Worm (Caenorhabditis elegans) whole organism, late embryonic: ENCODE measurements around the gene F34H10.4.

Experiments
- C08G9.2 ChIP-seq: sonication (generic microtip); optimal IDR thresholded peaks from 2 replicates; lab custom pipeline; 2016; ENCODE audit warnings: mild to moderate bottlenecking, missing genetic modification characterization, moderate library complexity, missing compliant biosample characterization
- C38D4.7 ChIP-seq: fragments of 200-800 bp; sonication (Bioruptor generic); optimal IDR thresholded peaks from 2 replicates; lab custom pipeline; 2018; ENCODE audit warnings: mild to moderate bottlenecking, missing genetic modification characterization, moderate library complexity, missing compliant biosample characterization
- K02D7.2 ChIP-seq: sonication (generic microtip); optimal IDR thresholded peaks from 2 replicates; lab custom pipeline; 2017; ENCODE audit warnings: mild to moderate bottlenecking, missing genetic modification characterization, missing compliant biosample characterization
- T23F11.4 ChIP-seq: fragments of 200-800 bp; sonication (Bioruptor generic); optimal IDR thresholded peaks from 2 replicates; lab custom pipeline; 2018; ENCODE audit warnings: mild to moderate bottlenecking, missing genetic modification characterization, missing compliant biosample characterization
- Y22D7AL.16 ChIP-seq: sonication (generic microtip); optimal IDR thresholded peaks from 2 replicates; lab custom pipeline; 2016; ENCODE audit warnings: missing genetic modification characterization, missing compliant biosample characterization
- ama-1 ChIP-seq: fragments of 150-350 bp; optimal IDR thresholded peaks from 2 replicates; lab custom pipeline; 2014
- ceh-14 ChIP-seq: sonication (generic microtip); optimal IDR thresholded peaks from 2 replicates; lab custom pipeline; 2016; ENCODE audit warnings: missing genotype, missing genetic modification characterization, missing compliant biosample characterization
- ceh-19 ChIP-seq: fragments of 200-800 bp; sonication (Bioruptor generic); optimal IDR thresholded peaks from 2 replicates; lab custom pipeline; 2018; ENCODE audit warnings: mild to moderate bottlenecking, missing genetic modification characterization, missing compliant biosample characterization
- ceh-24 ChIP-seq: sonication (generic microtip); optimal IDR thresholded peaks from 2 replicates; lab custom pipeline; 2016; ENCODE audit warnings: mild to moderate bottlenecking, missing genetic modification characterization, missing compliant biosample characterization
- ceh-30 ChIP-seq: fragments of 150-350 bp; optimal IDR thresholded peaks from 2 replicates; lab custom pipeline; 2014; ENCODE audit warnings: missing biosample characterization, missing genetic modification characterization
- ceh-31 ChIP-seq: sonication (generic microtip); optimal IDR thresholded peaks from 2 replicates; lab custom pipeline; 2016; ENCODE audit warnings: missing genetic modification characterization, missing compliant biosample characterization
- ceh-34 ChIP-seq: sonication (generic microtip); optimal IDR thresholded peaks from 2 replicates; lab custom pipeline; 2016; ENCODE audit warnings: mild to moderate bottlenecking, missing genetic modification characterization, missing compliant biosample characterization
- ceh-45 ChIP-seq: fragments of 200-800 bp; sonication (Bioruptor generic); IDR thresholded peaks from 2 replicates; pipeline ENCODE4 v1.3.6; 2022; ENCODE audit warnings: missing genetic modification reagents, missing genetic modification characterization, missing compliant biosample characterization
- ceh-48 ChIP-seq: sonication (generic microtip); optimal IDR thresholded peaks from 2 replicates; lab custom pipeline; 2016; ENCODE audit warnings: missing genetic modification characterization, inconsistent platforms, missing compliant biosample characterization
- ceh-6 ChIP-seq: fragments of 200-800 bp; sonication (Bioruptor generic); optimal IDR thresholded peaks from 2 replicates; lab custom pipeline; 2018; ENCODE audit warnings: mild to moderate bottlenecking, missing genetic modification characterization, missing compliant biosample characterization
- ceh-9 ChIP-seq: sonication (generic microtip); optimal IDR thresholded peaks from 2 replicates; lab custom pipeline; 2016; ENCODE audit warnings: mild to moderate bottlenecking, missing genetic modification characterization, inconsistent platforms, missing compliant biosample characterization
- che-1 ChIP-seq: sonication (generic microtip); optimal IDR thresholded peaks from 2 replicates; lab custom pipeline; 2016; ENCODE audit warnings: mild to moderate bottlenecking, missing genetic modification characterization, missing compliant biosample characterization
- dmd-4 ChIP-seq: sonication (generic microtip); optimal IDR thresholded peaks from 2 replicates; lab custom pipeline; 2016; ENCODE audit warnings: borderline replicate concordance, missing genetic modification characterization, missing compliant biosample characterization
- dve-1 ChIP-seq: sonication (generic microtip); optimal IDR thresholded peaks from 2 replicates; lab custom pipeline; 2017; ENCODE audit warnings: antibody characterized with exemption, mild to moderate bottlenecking, missing genetic modification characterization, missing compliant biosample characterization
- elt-2 ChIP-seq: sonication (generic microtip); optimal IDR thresholded peaks from 2 replicates; lab custom pipeline; 2016; ENCODE audit warnings: missing genetic modification reagents, missing genetic modification characterization, missing compliant biosample characterization
- eyg-1 ChIP-seq: sonication (generic microtip); optimal IDR thresholded peaks from 2 replicates; lab custom pipeline; 2016; ENCODE audit warnings: missing genotype, missing genetic modification characterization, missing compliant biosample characterization
- gmeb-2 ChIP-seq: sonication (generic microtip); optimal IDR thresholded peaks from 2 replicates; lab custom pipeline; 2016; ENCODE audit warnings: missing genetic modification characterization, inconsistent platforms, missing compliant biosample characterization
- hlh-15 ChIP-seq: sonication (generic microtip); optimal IDR thresholded peaks from 2 replicates; lab custom pipeline; 2016; ENCODE audit warnings: missing genetic modification characterization, missing compliant biosample characterization
- hlh-30 ChIP-seq: sonication (generic microtip); optimal IDR thresholded peaks from 2 replicates; lab custom pipeline; 2017; ENCODE audit warnings: antibody characterized with exemption, missing genetic modification characterization, missing compliant biosample characterization; ENCODE audit not compliant: insufficient read depth
- hlh-6 ChIP-seq: sonication (generic microtip); optimal IDR thresholded peaks from 2 replicates; lab custom pipeline; 2016; ENCODE audit warnings: missing genotype, missing genetic modification characterization, missing compliant biosample characterization
- lin-11 ChIP-seq: fragments of 200-800 bp; sonication (Bioruptor generic); optimal IDR thresholded peaks from 2 replicates; lab custom pipeline; 2018; ENCODE audit warnings: mild to moderate bottlenecking, missing genetic modification characterization, missing compliant biosample characterization
- madf-2 ChIP-seq: sonication (generic microtip); optimal IDR thresholded peaks from 2 replicates; lab custom pipeline; 2017; ENCODE audit warnings: missing genetic modification characterization, missing compliant biosample characterization
- nfya-1 ChIP-seq: sonication (generic microtip); optimal IDR thresholded peaks from 2 replicates; lab custom pipeline; 2017; ENCODE audit warnings: missing genetic modification characterization, mild to moderate bottlenecking, missing compliant biosample characterization, antibody characterized with exemption, moderate library complexity
- nhr-232 ChIP-seq: sonication (generic microtip); optimal IDR thresholded peaks from 2 replicates; lab custom pipeline; 2016; ENCODE audit warnings: missing genetic modification characterization, missing compliant biosample characterization
- pag-3 ChIP-seq: sonication (generic microtip); optimal IDR thresholded peaks from 2 replicates; lab custom pipeline; 2016; ENCODE audit warnings: missing compliant biosample characterization, missing genetic modification characterization, borderline replicate concordance
- pat-9 ChIP-seq: fragments of 200-800 bp; sonication (Bioruptor generic); optimal IDR thresholded peaks from 2 replicates; lab custom pipeline; 2018; ENCODE audit warnings: mild to moderate bottlenecking, missing genetic modification characterization, moderate library complexity, missing compliant biosample characterization
- pax-1 ChIP-seq: fragments of 150-350 bp; optimal IDR thresholded peaks from 2 replicates; lab custom pipeline; 2014; ENCODE audit warnings: missing biosample characterization, missing genetic modification characterization
- pha-2 ChIP-seq: sonication (generic microtip); optimal IDR thresholded peaks from 2 replicates; lab custom pipeline; 2017; ENCODE audit warnings: mild to moderate bottlenecking, missing genetic modification characterization, missing compliant biosample characterization
- rnt-1 ChIP-seq: sonication (generic microtip); optimal IDR thresholded peaks from 2 replicates; lab custom pipeline; 2016; ENCODE audit warnings: missing genetic modification characterization, missing compliant biosample characterization
- sdc-2 ChIP-seq: sonication (generic microtip); optimal IDR thresholded peaks from 2 replicates; lab custom pipeline; 2016; ENCODE audit warnings: missing genotype, missing genetic modification characterization, missing compliant biosample characterization
- sox-2 ChIP-seq: fragments of 200-800 bp; sonication (Bioruptor generic); IDR thresholded peaks from 2 replicates; pipeline ENCODE4 v1.3.6; 2022; ENCODE audit warnings: missing genetic modification reagents, missing genetic modification characterization, missing compliant biosample characterization
- sox-4 ChIP-seq: sonication (generic microtip); optimal IDR thresholded peaks from 2 replicates; lab custom pipeline; 2017; ENCODE audit warnings: mild to moderate bottlenecking, missing genetic modification characterization, inconsistent platforms, missing compliant biosample characterization
- syd-9 ChIP-seq: sonication (generic microtip); optimal IDR thresholded peaks from 2 replicates; lab custom pipeline; 2016; ENCODE audit warnings: mild to moderate bottlenecking, missing genetic modification characterization, moderate library complexity, missing compliant biosample characterization
- tbx-2 ChIP-seq: sonication (generic microtip); optimal IDR thresholded peaks from 2 replicates; lab custom pipeline; 2016; ENCODE audit warnings: missing genetic modification characterization, missing compliant biosample characterization
- ttx-3 ChIP-seq: sonication (generic microtip); optimal IDR thresholded peaks from 2 replicates; lab custom pipeline; 2016; ENCODE audit warnings: missing genetic modification reagents, missing genetic modification characterization, missing compliant biosample characterization
- unc-3 ChIP-seq, 2 experiments: fragments of 200-800 bp in 1 of 2; sonication (Bioruptor generic) in 1 of 2; sonication (generic microtip) in 1 of 2; conservative IDR thresholded peaks in 1 of 2; optimal IDR thresholded peaks in 1 of 2; 2 replicates each; pipeline versions ENCODE4 v1.3.6 to Lab custom; 2016 to 2022; ENCODE audit warnings: missing compliant biosample characterization in 2 of 2, missing genetic modification characterization in 2 of 2, missing genetic modification reagents in 1 of 2

Gene F34H10.4

ce11 chrX:9620136-9620535 lies 28.2 kb upstream of the F34H10.4 start, which contains the start of gene C11E4.8:
Gene C11E4.8 (plus strand): TSS chrX:9620436.
- no peak for TF ChIP-seq ceh-45
- TF ChIP-seq Y22D7AL.16 (tag; lab: Kevin White, UChicago): no peak
- no peak for TF ChIP-seq C08G9.2
- no peak for TF ChIP-seq ama-1 (lab: Kevin White, UChicago)
- TF ChIP-seq nfya-1: no peak
- no peak for TF ChIP-seq ceh-24 (tag; lab: Kevin White, UChicago)
- no peak for TF ChIP-seq rnt-1
- TF ChIP-seq pag-3: no peak
- TF ChIP-seq ceh-9 (tag; lab: Kevin White, UChicago): no peak
- TF ChIP-seq dmd-4 (tag; lab: Kevin White, UChicago): no peak
- no peak for TF ChIP-seq ceh-19 (GFP tag; lab: Kevin White, UChicago)
- no peak for TF ChIP-seq lin-11 (tag; lab: Kevin White, UChicago)
- no peak for TF ChIP-seq ceh-30 (tag; lab: Kevin White, UChicago)
- no peak for TF ChIP-seq K02D7.2 (tag; lab: Kevin White, UChicago)
- no peak for TF ChIP-seq sox-2 (GFP tag; lab: Robert Waterston, UW)
- no peak for TF ChIP-seq pha-2 (tag; lab: Kevin White, UChicago)
- TF ChIP-seq ceh-31 (tag; lab: Kevin White, UChicago): no peak

ce11 chrX:9622609-9623008 lies 25.7 kb upstream of the F34H10.4 start:
- TF ChIP-seq pha-2 (tag; lab: Kevin White, UChicago): no peak
- peak; percentile 54 for TF ChIP-seq elt-2 (tag; lab: Kevin White, UChicago)
- peak; percentile 13 for TF ChIP-seq lin-11 (tag; lab: Kevin White, UChicago)
- TF ChIP-seq ceh-48: peak; percentile 4
- peak; percentile 49 for TF ChIP-seq che-1 (tag; lab: Kevin White, UChicago)
- TF ChIP-seq pax-1 (tag; lab: Kevin White, UChicago): no peak
- peak; percentile 11 for TF ChIP-seq T23F11.4 (GFP tag; lab: Kevin White, UChicago)
- no peak for TF ChIP-seq unc-3 (GFP tag; conservative IDR thresholded peaks at IDR 0.05; lab: Robert Waterston, UW)
- no peak for TF ChIP-seq unc-3 (tag; optimal IDR thresholded peaks at IDR 0.05; lab: Kevin White, UChicago)
- TF ChIP-seq ttx-3 (tag; lab: Kevin White, UChicago): peak; percentile 31
- TF ChIP-seq nfya-1: no peak
- peak; percentile 22 for TF ChIP-seq sdc-2 (tag; lab: Kevin White, UChicago)
- peak; percentile 13 for TF ChIP-seq ceh-19 (GFP tag; lab: Kevin White, UChicago)
- TF ChIP-seq hlh-15 (tag; lab: Kevin White, UChicago): peak; percentile 19
- TF ChIP-seq dve-1 (tag; lab: Kevin White, UChicago): no peak
- peak; percentile 45 for TF ChIP-seq syd-9 (tag; lab: Kevin White, UChicago)
- peak; percentile 38 for TF ChIP-seq C38D4.7 (GFP tag; lab: Kevin White, UChicago)
- peak; percentile 27 for TF ChIP-seq pat-9 (tag; lab: Kevin White, UChicago)
- TF ChIP-seq ceh-14 (tag; lab: Kevin White, UChicago): no peak
- peak; percentile 13 for TF ChIP-seq gmeb-2 (tag; lab: Kevin White, UChicago)
- TF ChIP-seq madf-2 (tag; lab: Kevin White, UChicago): peak; percentile 5
- TF ChIP-seq nhr-232 (tag; lab: Kevin White, UChicago): peak; percentile 18
- no peak for TF ChIP-seq eyg-1 (tag; lab: Kevin White, UChicago)
- TF ChIP-seq pag-3: no peak
- TF ChIP-seq tbx-2 (tag; lab: Kevin White, UChicago): no peak
- TF ChIP-seq hlh-6 (tag; lab: Kevin White, UChicago): no peak
- no peak for TF ChIP-seq ceh-34
- peak; percentile 9; the same call in 1 of the 2 replicates for TF ChIP-seq sox-2 (GFP tag; lab: Robert Waterston, UW)
- peak; percentile 2 for TF ChIP-seq ceh-6 (GFP tag; lab: Kevin White, UChicago)
- TF ChIP-seq hlh-30 (tag; lab: Kevin White, UChicago): no peak
- TF ChIP-seq Y22D7AL.16 (tag; lab: Kevin White, UChicago): peak; percentile 61
- peak; percentile 16 for TF ChIP-seq sox-4
- peak; percentile 0 for TF ChIP-seq C08G9.2
